Fruit fly (Drosophila melanogaster): ENCODE data around the gene MnM.

The MnM gene

DNA sequence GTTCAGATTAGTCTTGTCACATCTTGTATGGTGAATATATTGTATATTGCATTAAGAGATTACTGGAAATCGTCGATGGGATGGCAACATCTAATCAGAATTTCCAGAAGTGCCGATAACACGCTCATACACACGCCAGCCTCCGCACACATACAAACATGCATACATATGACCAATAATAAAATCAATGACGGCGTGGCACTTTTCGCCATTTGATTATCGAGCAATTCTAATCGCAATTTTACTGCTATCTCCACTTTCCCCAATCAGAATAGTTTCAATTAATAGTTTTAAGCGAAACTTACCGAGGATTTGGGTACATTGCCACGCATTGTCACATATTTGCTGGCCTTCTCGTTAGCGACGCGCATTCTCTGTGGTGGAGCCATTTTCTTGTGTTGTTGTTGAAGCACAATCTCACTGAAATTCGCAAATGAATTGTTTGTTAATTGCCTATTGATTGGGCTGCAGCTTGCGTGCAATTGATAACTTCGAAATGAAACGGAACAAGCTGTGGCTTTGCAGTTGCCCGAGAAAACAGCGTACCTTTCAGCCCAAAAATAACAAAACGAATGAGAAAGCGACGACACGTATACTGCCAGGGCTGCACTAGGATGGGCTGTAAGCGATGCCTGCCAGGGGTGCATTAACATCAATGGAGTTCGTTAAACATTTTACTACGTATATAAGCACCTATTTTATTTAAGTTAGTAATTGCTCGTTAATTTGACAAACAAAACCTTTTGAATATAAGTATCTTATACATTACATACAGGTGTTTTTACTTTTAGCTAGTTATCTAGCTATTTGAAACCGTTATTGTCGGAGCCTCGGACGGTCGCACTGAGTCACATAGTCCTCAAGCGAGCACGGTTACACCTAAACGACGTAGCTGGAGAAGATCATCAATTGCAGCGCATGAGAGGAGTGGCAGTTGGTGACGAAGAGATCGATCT is 20.3 kb upstream of the MnM start, which contains the start of the genes CG32276 and gry (continued):
- TF ChIP-seq CG18599 (GFP tag; optimal IDR thresholded peaks at IDR 0.05) (peak; percentile 87), Hand (GFP tag; optimal IDR thresholded peaks at IDR 0.05) (no peak), dysf (GFP tag; IDR thresholded peaks at IDR 0.05) (peak; percentile 74), br (optimal IDR thresholded peaks at IDR 0.05) (no peak), CG6654 (GFP tag; optimal IDR thresholded peaks at IDR 0.05) (no peak), CG8290 (GFP tag; optimal IDR thresholded peaks at IDR 0.05) (no peak), CG8290 (tag; optimal IDR thresholded peaks at IDR 0.05) (peak in 1 of 2 experiments; percentile 15), sob (GFP tag; IDR thresholded peaks at IDR 0.05) (peak; percentile 82), CG18011 (GFP tag; optimal IDR thresholded peaks at IDR 0.05) (peak; percentile 49), CG31388 (GFP tag; optimal IDR thresholded peaks at IDR 0.05) (peak; percentile 55), ems (GFP tag; optimal IDR thresholded peaks at IDR 0.05) (peak; percentile 83), Abd-B (GFP tag; optimal IDR thresholded peaks at IDR 0.05) (peak; percentile 43), sc (optimal IDR thresholded peaks at IDR 0.05) (no peak), sc (GFP tag; optimal IDR thresholded peaks at IDR 0.05) (no peak), otp (GFP tag; IDR thresholded peaks at IDR 0.05) (peak; percentile 54; the same call in 1 of the 3 replicates), CG1233 (GFP tag; optimal IDR thresholded peaks at IDR 0.05) (peak; percentile 67), CG13775 (GFP tag; optimal IDR thresholded peaks at IDR 0.05) (peak; percentile 80), NC2α (GFP tag; optimal IDR thresholded peaks at IDR 0.05) (no peak), bowl (GFP tag; IDR thresholded peaks at IDR 0.05) (no peak), CG15696 (tag; optimal IDR thresholded peaks at IDR 0.05) (peak; percentile 75), C15 (GFP tag; IDR thresholded peaks at IDR 0.05) (no peak), CG8388 (GFP tag; optimal IDR thresholded peaks at IDR 0.05) (peak; percentile 60), pzg (GFP tag; optimal IDR thresholded peaks at IDR 0.05) (peak; percentile 93), CG2129 (GFP tag; IDR thresholded peaks at IDR 0.05; ENCODE audit: partially characterized antibody) (no peak), CG17568 (GFP tag; optimal IDR thresholded peaks at IDR 0.05) (no peak), CG18619 (GFP tag; optimal IDR thresholded peaks at IDR 0.05) (peak; percentile 60), pho (GFP tag; optimal IDR thresholded peaks at IDR 0.05) (peak; percentile 79), CG12104 (GFP tag; optimal IDR thresholded peaks at IDR 0.05) (peak; percentile 53), NK7.1 (GFP tag; optimal IDR thresholded peaks at IDR 0.05) (peak; percentile 33), CG10267 (tag; optimal IDR thresholded peaks at IDR 0.05) (peak; percentile 82), Fer1 (GFP tag; optimal IDR thresholded peaks at IDR 0.05) (peak; percentile 77), HLH3B (GFP tag; IDR thresholded peaks at IDR 0.05) (peak; percentile 54), croc (GFP tag; conservative IDR thresholded peaks at IDR 0.05) (no peak), Elba2 (GFP tag; optimal IDR thresholded peaks at IDR 0.05) (peak; percentile 64), CG9932 (GFP tag; IDR thresholded peaks at IDR 0.05) (peak; percentile 88), Mrtf (GFP tag; IDR thresholded peaks at IDR 0.05) (no peak), CG2120 (GFP tag; optimal IDR thresholded peaks at IDR 0.05) (peak; percentile 90), Atf3 (GFP tag; optimal IDR thresholded peaks at IDR 0.05) (peak; percentile 63), CG17359 (tag; optimal IDR thresholded peaks at IDR 0.05) (peak; percentile 62), CG6272 (GFP tag; IDR thresholded peaks at IDR 0.05) (peak; percentile 48), HmgD (GFP tag; optimal IDR thresholded peaks at IDR 0.05) (peak; percentile 65), CG12659 (GFP tag; optimal IDR thresholded peaks at IDR 0.05) (peak; percentile 89), dimm (GFP tag; IDR thresholded peaks at IDR 0.05) (no peak), Optix (GFP tag; IDR thresholded peaks at IDR 0.05) (peak; percentile 60; the same call in 2 of the 3 replicates), CG32532 (GFP tag; IDR thresholded peaks at IDR 0.05) (peak; percentile 81), CG2678 (tag; optimal IDR thresholded peaks at IDR 0.05) (no peak), CG8944 (GFP tag; optimal IDR thresholded peaks at IDR 0.05) (peak; percentile 82), CG10462 (GFP tag; optimal IDR thresholded peaks at IDR 0.05) (peak; percentile 66), CG3995 (GFP tag; optimal IDR thresholded peaks at IDR 0.05) (peak; percentile 91), CG6683 (GFP tag; optimal IDR thresholded peaks at IDR 0.05) (peak; percentile 41)
